Worm (Caenorhabditis elegans): ENCODE data around the gene F15H10.10.

DNA sequence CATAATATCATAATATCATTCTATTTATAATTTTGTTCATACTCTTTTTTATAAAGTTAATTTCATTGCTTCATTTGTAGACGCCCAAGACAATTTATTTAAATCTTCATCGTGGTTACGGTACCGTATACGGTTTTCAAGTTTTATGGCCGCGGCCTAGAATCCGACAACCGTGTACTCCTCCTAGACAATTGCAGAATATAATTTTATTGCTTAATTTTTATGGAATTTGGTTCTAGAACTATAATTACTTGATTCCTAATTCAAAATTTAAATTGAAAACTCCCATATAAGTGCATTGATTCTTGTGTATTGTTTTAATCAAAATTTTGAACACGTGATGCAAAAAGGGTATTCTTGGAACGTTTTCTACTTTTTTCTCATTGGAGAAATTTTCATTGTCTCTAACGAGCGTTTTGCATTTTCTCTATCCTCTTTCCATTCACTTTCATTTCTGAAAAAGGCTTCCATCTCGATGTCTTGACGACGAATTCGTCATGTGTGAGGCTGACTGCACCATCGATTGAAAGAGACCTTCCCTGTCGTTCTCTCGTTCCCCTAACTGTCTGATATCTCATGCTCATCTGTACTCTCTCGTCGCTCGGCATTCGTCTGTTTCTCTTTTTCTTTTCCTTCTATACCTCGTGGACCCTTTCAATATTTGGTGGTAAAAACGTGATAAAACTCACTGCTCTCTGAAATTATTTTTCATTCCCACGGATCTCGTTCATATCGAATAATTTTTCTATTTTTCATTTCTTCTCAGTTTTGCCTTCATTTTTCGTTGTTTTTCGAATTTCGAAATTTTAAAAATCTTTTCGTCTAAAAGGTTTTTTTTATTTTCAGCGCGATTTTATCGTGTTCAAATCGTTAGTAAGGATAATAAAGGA is 24.6 kb upstream of the F15H10.10 start, which contains the start of gene pap-1:
- peak; percentile 6 for TF ChIP-seq unc-130 (GFP tag; optimal IDR thresholded peaks at IDR 0.05)
- peak; percentile 75 for TF ChIP-seq mes-2 (tag; optimal IDR thresholded peaks at IDR 0.05; ENCODE audit: poor library complexity, severe bottlenecking)
- TF ChIP-seq nhr-10 (tag; optimal IDR thresholded peaks at IDR 0.05): no peak
- no peak for TF ChIP-seq nhr-76 (tag; optimal IDR thresholded peaks at IDR 0.05)
- TF ChIP-seq saeg-2 (GFP tag; IDR thresholded peaks at IDR 0.05): no peak
- no peak for TF ChIP-seq unc-62 (GFP tag; optimal IDR thresholded peaks at IDR 0.05 in 1 of 2)
- no peak for TF ChIP-seq unc-62 (tag; optimal IDR thresholded peaks at IDR 0.05)
- TF ChIP-seq nhr-6 (tag; optimal IDR thresholded peaks at IDR 0.05): no peak
- TF ChIP-seq unc-39 (tag; optimal IDR thresholded peaks at IDR 0.05): no peak
- peak; percentile 95 for TF ChIP-seq hlh-30 (tag; optimal IDR thresholded peaks at IDR 0.05; ENCODE audit: insufficient read depth)
- no peak for TF ChIP-seq ces-1 (GFP tag; optimal IDR thresholded peaks at IDR 0.05)
- no peak for TF ChIP-seq jun-1 (tag; optimal IDR thresholded peaks at IDR 0.05)
- TF ChIP-seq lsy-2 (tag; optimal IDR thresholded peaks at IDR 0.05): peak in 1 of 2 experiments; percentile 36
- no peak for TF ChIP-seq lin-13 (GFP tag; optimal IDR thresholded peaks at IDR 0.05)
